Fruit fly (Drosophila melanogaster) whole organism, embryonic: ENCODE data around the gene CG15814.

Source experiments
- Abd-B ChIP-seq: fragments of 200-800 bp; sonication (Bioruptor generic); optimal IDR thresholded peaks from 2 replicates; lab custom pipeline; 2018; ENCODE audit warnings: missing biosample characterization, mild to moderate bottlenecking, missing genetic modification characterization, moderate library complexity
- Adf1 ChIP-seq: fragments of 200-800 bp; sonication (Bioruptor generic); IDR thresholded peaks from 2 replicates; pipeline ENCODE4 v1.3.6; 2022; ENCODE audit warnings: missing biosample characterization, missing genetic modification characterization
- CG10462 ChIP-seq: fragments of 200-800 bp; sonication (Bioruptor generic); optimal IDR thresholded peaks from 2 replicates; lab custom pipeline; 2016; ENCODE audit warnings: missing biosample characterization, missing genetic modification characterization
- CG10979 ChIP-seq: fragments of 200-800 bp; sonication (Bioruptor generic); optimal IDR thresholded peaks from 2 replicates; lab custom pipeline; 2018; ENCODE audit warnings: missing biosample characterization, mild to moderate bottlenecking, missing genetic modification characterization, moderate library complexity
- CG11093 ChIP-seq: fragments of 200-800 bp; sonication (Bioruptor generic); IDR thresholded peaks from 3 replicates; pipeline ENCODE4 v1.3.6; 2022; ENCODE audit warnings: missing biosample characterization, missing genetic modification characterization
- CG11504 ChIP-seq: fragments of 200-800 bp; sonication (Bioruptor generic); optimal IDR thresholded peaks from 3 replicates; lab custom pipeline; 2019; ENCODE audit warnings: missing biosample characterization, mild to moderate bottlenecking, missing genetic modification characterization, moderate library complexity
- CG11560 ChIP-seq: fragments of 200-800 bp; sonication (Bioruptor generic); IDR thresholded peaks from 3 replicates; pipeline ENCODE4 v1.3.6; 2022; ENCODE audit warnings: missing biosample characterization, missing genetic modification characterization
- CG13123 ChIP-seq: fragments of 200-800 bp; sonication (Bioruptor generic); optimal IDR thresholded peaks from 2 replicates; lab custom pipeline; 2016; ENCODE audit warnings: missing biosample characterization, missing genetic modification characterization
- CG14441 ChIP-seq: fragments of 200-800 bp; sonication (Bioruptor generic); IDR thresholded peaks from 2 replicates; pipeline ENCODE4 v1.3.6; 2022; ENCODE audit warnings: missing biosample characterization, missing genetic modification characterization
- CG14710 ChIP-seq: fragments of 200-800 bp; sonication (Bioruptor generic); optimal IDR thresholded peaks from 3 replicates; lab custom pipeline; 2019; ENCODE audit warnings: missing biosample characterization, mild to moderate bottlenecking, missing genetic modification characterization, moderate library complexity
- CG15011 ChIP-seq: fragments of 200-800 bp; sonication (Bioruptor generic); optimal IDR thresholded peaks from 3 replicates; lab custom pipeline; 2018; ENCODE audit warnings: missing biosample characterization, mild to moderate bottlenecking, missing genetic modification characterization
- CG15073 ChIP-seq: fragments of 200-800 bp; sonication (Bioruptor generic); optimal IDR thresholded peaks from 2 replicates; lab custom pipeline; 2016; ENCODE audit warnings: missing biosample characterization, missing genetic modification characterization
- CG1603 ChIP-seq: fragments of 200-800 bp; sonication (Bioruptor generic); optimal IDR thresholded peaks from 2 replicates; lab custom pipeline; 2019; ENCODE audit warnings: missing biosample characterization, mild to moderate bottlenecking, missing genetic modification characterization, moderate library complexity
- CG17385 ChIP-seq: fragments of 200-800 bp; sonication (Bioruptor generic); optimal IDR thresholded peaks from 3 replicates; lab custom pipeline; 2018; ENCODE audit warnings: missing biosample characterization, mild to moderate bottlenecking, missing genetic modification characterization
- CG1832 ChIP-seq: fragments of 200-800 bp; sonication (Bioruptor generic); optimal IDR thresholded peaks from 2 replicates; lab custom pipeline; 2017; ENCODE audit warnings: missing biosample characterization, mild to moderate bottlenecking, missing genetic modification characterization, inconsistent platforms
- CG18619 ChIP-seq: fragments of 200-800 bp; sonication (Bioruptor generic); optimal IDR thresholded peaks from 3 replicates; lab custom pipeline; 2017; ENCODE audit warnings: missing biosample characterization, mild to moderate bottlenecking, missing genetic modification characterization
- CG2678 ChIP-seq: fragments of 200-800 bp; sonication (Bioruptor generic); optimal IDR thresholded peaks from 3 replicates; lab custom pipeline; 2019; ENCODE audit warnings: missing biosample characterization, mild to moderate bottlenecking, missing genetic modification characterization, moderate library complexity
- CG2889 ChIP-seq: fragments of 200-800 bp; sonication (Bioruptor generic); IDR thresholded peaks from 3 replicates; pipeline ENCODE4 v1.3.6; 2022; ENCODE audit warnings: missing biosample characterization, missing genetic modification characterization
- CG32532 ChIP-seq: fragments of 200-800 bp; sonication (Bioruptor generic); IDR thresholded peaks from 2 replicates; pipeline ENCODE4 v1.3.6; 2022; ENCODE audit warnings: missing biosample characterization, missing genetic modification characterization
- CG32772 ChIP-seq: fragments of 200-800 bp; sonication (Bioruptor generic); IDR thresholded peaks from 2 replicates; pipeline ENCODE4 v1.3.6; 2022; ENCODE audit warnings: missing biosample characterization, missing genetic modification characterization
- CG4820 ChIP-seq: fragments of 200-800 bp; sonication (Bioruptor generic); optimal IDR thresholded peaks from 3 replicates; lab custom pipeline; 2016; ENCODE audit warnings: missing biosample characterization, missing genetic modification characterization
- CG8359 ChIP-seq: fragments of 200-800 bp; sonication (Bioruptor generic); optimal IDR thresholded peaks from 2 replicates; lab custom pipeline; 2017; ENCODE audit warnings: missing biosample characterization, mild to moderate bottlenecking, missing genetic modification characterization, borderline replicate concordance
- CG8765 ChIP-seq: fragments of 200-800 bp; sonication (Bioruptor generic); IDR thresholded peaks from 2 replicates; pipeline ENCODE4 v1.3.6; 2022; ENCODE audit warnings: missing biosample characterization, missing genetic modification characterization
- Fer1 ChIP-seq: fragments of 200-800 bp; sonication (Bioruptor generic); optimal IDR thresholded peaks from 2 replicates; lab custom pipeline; 2017; ENCODE audit warnings: missing biosample characterization, mild to moderate bottlenecking, missing genetic modification characterization
- Fer2 ChIP-seq: fragments of 200-800 bp; sonication (Bioruptor generic); optimal IDR thresholded peaks from 2 replicates; lab custom pipeline; 2018; ENCODE audit warnings: missing biosample characterization, mild to moderate bottlenecking, missing genetic modification characterization, moderate library complexity
- Hmr ChIP-seq: fragments of 200-800 bp; sonication (Bioruptor generic); optimal IDR thresholded peaks from 3 replicates; lab custom pipeline; 2017; ENCODE audit warnings: mild to moderate bottlenecking, missing biosample characterization, missing genetic modification reagents, missing genetic modification characterization
- Hsf ChIP-seq: fragments of 200-800 bp; sonication (Bioruptor generic); optimal IDR thresholded peaks from 3 replicates; lab custom pipeline; 2016; ENCODE audit warnings: missing biosample characterization, missing genetic modification characterization
- Lpt ChIP-seq: fragments of >200 bp; optimal IDR thresholded peaks from 2 replicates; lab custom pipeline; 2018; ENCODE audit warnings: missing biosample characterization, missing genetic modification characterization
- Max ChIP-seq: fragments of 200-800 bp; sonication (Bioruptor generic); optimal IDR thresholded peaks from 2 replicates; lab custom pipeline; 2016; ENCODE audit warnings: missing biosample characterization, mild to moderate bottlenecking, missing genetic modification characterization
- Optix ChIP-seq: fragments of 200-800 bp; sonication (Bioruptor generic); IDR thresholded peaks from 3 replicates; pipeline ENCODE4 v1.3.6; 2022; ENCODE audit warnings: missing biosample characterization, missing genetic modification characterization
- Side ChIP-seq: fragments of 200-800 bp; sonication (Bioruptor generic); optimal IDR thresholded peaks from 2 replicates; lab custom pipeline; 2016; ENCODE audit warnings: missing biosample characterization, missing genetic modification characterization
- Six4 ChIP-seq: fragments of 200-800 bp; sonication (Bioruptor generic); optimal IDR thresholded peaks from 2 replicates; lab custom pipeline; 2016; ENCODE audit warnings: missing biosample characterization, missing genetic modification characterization
- Spps ChIP-seq: fragments of 200-800 bp; sonication (Bioruptor generic); optimal IDR thresholded peaks from 2 replicates; lab custom pipeline; 2018; ENCODE audit warnings: missing biosample characterization, mild to moderate bottlenecking, missing genetic modification characterization
- ap ChIP-seq: fragments of 200-800 bp; sonication (Bioruptor generic); IDR thresholded peaks from 2 replicates; pipeline ENCODE4 v1.3.6; 2022; ENCODE audit warnings: missing biosample characterization, missing genetic modification characterization
- bbx ChIP-seq: fragments of 200-800 bp; sonication (Bioruptor generic); IDR thresholded peaks from 2 replicates; pipeline ENCODE4 v1.3.6; 2022; ENCODE audit warnings: missing biosample characterization, missing genetic modification characterization; ENCODE audit not compliant: partially characterized antibody
- caup ChIP-seq: fragments of 200-800 bp; sonication (Bioruptor generic); optimal IDR thresholded peaks from 3 replicates; lab custom pipeline; 2017; ENCODE audit warnings: missing biosample characterization, mild to moderate bottlenecking, missing genetic modification characterization, moderate library complexity; ENCODE audit not compliant: severe bottlenecking
- chif ChIP-seq, 2 experiments: fragments of 200-800 bp; sonication (Bioruptor generic); optimal IDR thresholded peaks; 3 replicates each; lab custom pipeline; 2016; ENCODE audit warnings: missing biosample characterization in 2 of 2, missing genetic modification characterization in 2 of 2
- dmrt11E ChIP-seq: fragments of 200-800 bp; sonication (Bioruptor generic); optimal IDR thresholded peaks from 3 replicates; lab custom pipeline; 2018; ENCODE audit warnings: missing biosample characterization, mild to moderate bottlenecking, missing genetic modification characterization, moderate library complexity
- eyg ChIP-seq: fragments of 200-800 bp; sonication (Bioruptor generic); optimal IDR thresholded peaks from 3 replicates; lab custom pipeline; 2016; ENCODE audit warnings: missing biosample characterization, missing genetic modification characterization
- fu2 ChIP-seq: fragments of 200-800 bp; sonication (Bioruptor generic); optimal IDR thresholded peaks from 2 replicates; lab custom pipeline; 2016; ENCODE audit warnings: missing biosample characterization, missing genetic modification characterization
- gcm ChIP-seq: fragments of 200-800 bp; sonication (Bioruptor generic); optimal IDR thresholded peaks from 2 replicates; lab custom pipeline; 2019; ENCODE audit warnings: missing biosample characterization, mild to moderate bottlenecking, missing genetic modification characterization, moderate library complexity
- jumu ChIP-seq: fragments of 200-800 bp; sonication (Bioruptor generic); optimal IDR thresholded peaks from 3 replicates; lab custom pipeline; 2016; ENCODE audit warnings: missing biosample characterization, missing genetic modification characterization
- lilli ChIP-seq: fragments of 200-800 bp; sonication (Bioruptor generic); optimal IDR thresholded peaks from 3 replicates; lab custom pipeline; 2016; ENCODE audit warnings: missing biosample characterization, missing genetic modification characterization
- nerfin-1 ChIP-seq: fragments of 200-800 bp; sonication (Bioruptor generic); optimal IDR thresholded peaks from 3 replicates; lab custom pipeline; 2019; ENCODE audit warnings: missing biosample characterization, mild to moderate bottlenecking, missing genetic modification characterization, moderate library complexity
- org-1 ChIP-seq: fragments of 200-800 bp; sonication (Bioruptor generic); optimal IDR thresholded peaks from 2 replicates; lab custom pipeline; 2017; ENCODE audit warnings: missing biosample characterization, missing genetic modification characterization
- salm ChIP-seq: fragments of 200-800 bp; sonication (Bioruptor generic); optimal IDR thresholded peaks from 2 replicates; lab custom pipeline; 2018; ENCODE audit warnings: missing biosample characterization, mild to moderate bottlenecking, missing genetic modification characterization
- schlank ChIP-seq: fragments of 200-800 bp; sonication (Bioruptor generic); optimal IDR thresholded peaks from 2 replicates; lab custom pipeline; 2018; ENCODE audit warnings: missing biosample characterization, mild to moderate bottlenecking, missing genetic modification characterization
- slbo ChIP-seq: fragments of 200-800 bp; sonication (Bioruptor generic); IDR thresholded peaks from 2 replicates; pipeline ENCODE4 v1.3.6; 2022; ENCODE audit warnings: missing biosample characterization, missing genetic modification characterization
- ttk ChIP-seq: fragments of 200-800 bp; sonication (Bioruptor generic); IDR thresholded peaks from 2 replicates; pipeline ENCODE4 v2.1.2; 2022; ENCODE audit warnings: missing biosample characterization, missing genetic modification characterization

Gene CG15814

DNA sequence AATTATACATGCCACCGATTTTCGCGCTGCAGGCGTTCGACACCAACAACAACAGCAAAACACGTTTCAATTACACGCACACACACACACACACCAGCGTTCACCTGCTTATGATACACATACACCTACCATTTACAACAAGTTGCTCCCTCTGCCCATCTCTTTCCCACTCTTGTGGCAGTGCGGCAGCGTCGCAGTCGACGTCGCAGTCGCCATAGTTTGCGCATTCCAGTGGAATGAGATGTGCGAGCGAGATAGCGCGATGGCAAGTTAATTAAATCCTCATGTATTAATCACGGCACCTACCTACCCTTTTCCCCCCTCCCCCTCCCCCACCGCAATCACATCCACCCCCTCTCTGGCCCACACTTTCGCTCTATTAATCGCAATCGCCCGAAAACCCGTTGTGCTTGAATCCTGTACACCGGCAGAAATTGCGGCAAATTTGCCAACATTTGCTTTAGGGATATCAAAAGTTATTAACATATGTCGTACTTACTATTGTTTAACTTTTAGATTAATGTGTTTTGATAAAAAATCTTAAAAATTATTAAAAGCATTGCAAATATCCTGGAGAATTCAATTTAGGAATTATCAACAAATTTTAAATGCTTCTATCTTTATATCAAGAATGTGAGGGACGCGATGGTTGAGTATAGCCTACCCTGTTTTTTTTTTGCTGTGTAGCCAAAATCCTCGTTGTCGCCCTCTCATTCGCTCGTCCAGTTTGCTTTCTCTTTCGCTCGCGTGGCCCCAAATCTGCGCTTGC lies 47.6 kb downstream of the CG15814 start (continued):
- peak; percentile 17 for TF ChIP-seq CG1603 (tag; lab: Kevin White, UChicago)
- TF ChIP-seq CG18619 (GFP tag; lab: Kevin White, UChicago): peak; percentile 44
- TF ChIP-seq CG15073 (GFP tag; lab: Kevin White, UChicago): no peak
- no peak for TF ChIP-seq schlank (tag; lab: Kevin White, UChicago)
- no peak for TF ChIP-seq Lpt (GFP tag; lab: Kevin White, UChicago)
- TF ChIP-seq Optix (GFP tag; lab: Robert Waterston, UW): no peak
- TF ChIP-seq CG11504: peak; percentile 66
- no peak for TF ChIP-seq Fer1
- TF ChIP-seq Six4 (GFP tag; lab: Kevin White, UChicago): no peak
- peak; percentile 44 for TF ChIP-seq dmrt11E
- TF ChIP-seq CG2889 (GFP tag; lab: Robert Waterston, UW): no peak
- peak; percentile 16 for TF ChIP-seq caup (GFP tag; lab: Kevin White, UChicago)
- peak; percentile 32 for TF ChIP-seq org-1 (GFP tag; lab: Kevin White, UChicago)
- TF ChIP-seq ap (GFP tag; lab: Robert Waterston, UW): no peak
- no peak for TF ChIP-seq salm (tag; lab: Kevin White, UChicago)
- 0 out of 2 replicates have a peak, but pooled peaks have one; percentile 21 for TF ChIP-seq CG14441 (GFP tag; lab: Robert Waterston, UW)
- TF ChIP-seq Max (GFP tag; lab: Kevin White, UChicago): no peak
- TF ChIP-seq Hmr: peak; percentile 58
- no peak for TF ChIP-seq CG10462 (GFP tag; lab: Kevin White, UChicago)
- TF ChIP-seq Abd-B (GFP tag; lab: Kevin White, UChicago): peak; percentile 45
- TF ChIP-seq slbo (GFP tag; lab: Robert Waterston, UW): peak; percentile 42; the same call in 1 of the 2 replicates
- TF ChIP-seq CG32772 (GFP tag; lab: Robert Waterston, UW): no peak
- no peak for TF ChIP-seq gcm (GFP tag; lab: Kevin White, UChicago)
- TF ChIP-seq Adf1 (GFP tag; lab: Robert Waterston, UW): peak; percentile 92
- peak; percentile 56 for TF ChIP-seq CG10979
- TF ChIP-seq CG14710 (tag; lab: Kevin White, UChicago): peak; percentile 6
- no peak for TF ChIP-seq jumu (GFP tag; lab: Kevin White, UChicago)
- TF ChIP-seq CG2678 (tag; lab: Kevin White, UChicago): peak; percentile 69
- no peak for TF ChIP-seq CG13123 (GFP tag; lab: Kevin White, UChicago)
- TF ChIP-seq fu2 (GFP tag; lab: Kevin White, UChicago): no peak
- no peak for TF ChIP-seq Spps (tag; lab: Kevin White, UChicago)
- TF ChIP-seq CG8359: no peak
- TF ChIP-seq CG32532: no peak
- no peak for TF ChIP-seq Fer2 (tag; lab: Kevin White, UChicago)
- peak; percentile 40 for TF ChIP-seq CG17385
- 0 out of 3 replicates have a peak, but pooled peaks have one; percentile 32 for TF ChIP-seq CG11093 (GFP tag; lab: Robert Waterston, UW)
- no peak; the same call in 1 of the 2 replicates for TF ChIP-seq ttk (GFP tag; lab: Robert Waterston, UW)
- TF ChIP-seq CG15011 (GFP tag; lab: Kevin White, UChicago): peak; percentile 23
- TF ChIP-seq eyg: no peak
- no peak for TF ChIP-seq CG11560 (tag; lab: Robert Waterston, UW)
- no peak for TF ChIP-seq nerfin-1 (tag; lab: Kevin White, UChicago)
- peak; percentile 54 for TF ChIP-seq CG1832 (GFP tag; lab: Kevin White, UChicago)
- peak; percentile 23 for TF ChIP-seq Hsf
- no peak for TF ChIP-seq Side (GFP tag; lab: Kevin White, UChicago)
- no peak for TF ChIP-seq CG4820
- TF ChIP-seq chif (GFP tag; optimal IDR thresholded peaks at IDR 0.05; lab: Kevin White, UChicago): peak in 1 of 2 experiments; percentile 29
- no peak for TF ChIP-seq bbx (GFP tag; lab: Robert Waterston, UW)
- TF ChIP-seq CG8765 (GFP tag; lab: Robert Waterston, UW): no peak
- peak; percentile 33 for TF ChIP-seq lilli (GFP tag; lab: Kevin White, UChicago)
